Worm (Caenorhabditis elegans): ENCODE data around the gene Y61A9LA.12.

- TF ChIP-seq F26F4.8 (GFP tag; conservative IDR thresholded peaks at IDR 0.05), result no peak
- no peak for TF ChIP-seq nhr-11 (tag; optimal IDR thresholded peaks at IDR 0.05)
- TF ChIP-seq unc-62 (GFP tag; optimal IDR thresholded peaks at IDR 0.05 in 1 of 2), result no peak
- TF ChIP-seq unc-62 (tag; optimal IDR thresholded peaks at IDR 0.05), result no peak
- TF ChIP-seq spr-1 (tag; optimal IDR thresholded peaks at IDR 0.05), result no peak
- no peak for TF ChIP-seq pha-4 (GFP tag; IDR thresholded peaks at IDR 0.05)
- no peak for TF ChIP-seq pha-4 (tag; optimal IDR thresholded peaks at IDR 0.05)
- no peak for TF ChIP-seq unc-130 (GFP tag; optimal IDR thresholded peaks at IDR 0.05)
- no peak for TF ChIP-seq gei-8 (GFP tag; optimal IDR thresholded peaks at IDR 0.05)
- TF ChIP-seq ctbp-1 (GFP tag; IDR thresholded peaks at IDR 0.05), result no peak
These were observed 1.8 kb upstream of the Y61A9LA.12 start for ce11 chrV:4551911-4552310.
